Worm (Caenorhabditis elegans) whole organism, L4 larva: ENCODE data around the gene mpst-4.
A peak's percentile ranks its signal among the peaks of the same experiment; 100 is the strongest.

Experiments used
- D1046.2 ChIP-seq: fragments of 200-800 bp; sonication (Bioruptor generic); IDR thresholded peaks from 2 replicates; pipeline ENCODE4 v1.3.6; 2022; ENCODE audit warnings: missing genetic modification characterization, missing compliant biosample characterization
- F10B5.3 ChIP-seq: sonication (generic microtip); optimal IDR thresholded peaks from 2 replicates; lab custom pipeline; 2016; ENCODE audit warnings: mild to moderate bottlenecking, missing genetic modification characterization, missing compliant biosample characterization
- F26F4.8 ChIP-seq: fragments of 200-800 bp; sonication (Bioruptor generic); conservative IDR thresholded peaks from 2 replicates; pipeline ENCODE4 v1.3.6; 2022; ENCODE audit warnings: missing genetic modification characterization, missing compliant biosample characterization
- R02D3.7 ChIP-seq: fragments of 150-350 bp; sonication (generic microtip); optimal IDR thresholded peaks from 3 replicates; lab custom pipeline; 2014; ENCODE audit warnings: missing biosample characterization, missing genetic modification characterization
- Y48G9A.11 ChIP-seq: fragments of 200-800 bp; sonication (Bioruptor generic); IDR thresholded peaks from 2 replicates; pipeline ENCODE4 v1.3.6; 2022; ENCODE audit warnings: missing genetic modification reagents, missing genetic modification characterization, missing compliant biosample characterization
- Y75B8A.6 ChIP-seq: fragments of 200-800 bp; sonication (Bioruptor generic); IDR thresholded peaks from 2 replicates; pipeline ENCODE4 v1.3.6; 2022; ENCODE audit warnings: missing genetic modification reagents, missing genetic modification characterization, missing compliant biosample characterization
- ZK337.2 ChIP-seq: fragments of 200-800 bp; sonication (Bioruptor generic); IDR thresholded peaks from 2 replicates; pipeline ENCODE4 v1.3.6; 2022; ENCODE audit warnings: missing genetic modification reagents, missing genetic modification characterization, missing compliant biosample characterization
- ZK546.5 ChIP-seq, 2 experiments: sonication (generic microtip); optimal IDR thresholded peaks; 2 replicates each; lab custom pipeline; 2017; ENCODE audit warnings: missing biosample characterization in 2 of 2, missing genetic modification characterization in 2 of 2
- arid-1 ChIP-seq: fragments of 200-800 bp; sonication (Bioruptor generic); conservative IDR thresholded peaks from 2 replicates; pipeline ENCODE4 v1.3.6; 2022; ENCODE audit warnings: missing genetic modification reagents, missing genetic modification characterization, missing compliant biosample characterization
- attf-4 ChIP-seq: sonication (generic microtip); optimal IDR thresholded peaks from 3 replicates; lab custom pipeline; 2017; ENCODE audit warnings: missing biosample characterization, missing genetic modification characterization
- ceh-28 ChIP-seq: fragments of 150-350 bp; optimal IDR thresholded peaks from 2 replicates; lab custom pipeline; 2014; ENCODE audit warnings: missing biosample characterization, missing genetic modification reagents, missing genetic modification characterization
- ceh-32 ChIP-seq: sonication (generic microtip); optimal IDR thresholded peaks from 2 replicates; lab custom pipeline; 2016; ENCODE audit warnings: mild to moderate bottlenecking, missing genetic modification characterization, missing compliant biosample characterization; ENCODE audit not compliant: poor library complexity
- daf-12 ChIP-seq: fragments of 150-350 bp; optimal IDR thresholded peaks from 2 replicates; lab custom pipeline; 2014; ENCODE audit warnings: missing biosample characterization, missing genetic modification reagents, missing genetic modification characterization
- daf-19 ChIP-seq: fragments of 200-800 bp; sonication (Bioruptor generic); conservative IDR thresholded peaks from 2 replicates; pipeline ENCODE4 v1.3.6; 2022; ENCODE audit warnings: missing genetic modification characterization, missing compliant biosample characterization
- dmd-6 ChIP-seq: fragments of 200-800 bp; sonication (Bioruptor generic); IDR thresholded peaks from 2 replicates; pipeline ENCODE4 v1.3.6; 2022; ENCODE audit warnings: missing genetic modification reagents, missing genetic modification characterization, missing compliant biosample characterization
- dmd-8 ChIP-seq: fragments of 200-800 bp; sonication (Bioruptor generic); IDR thresholded peaks from 2 replicates; pipeline ENCODE4 v1.3.6; 2022; ENCODE audit warnings: missing genetic modification characterization, missing compliant biosample characterization
- duxl-1 ChIP-seq: sonication (generic microtip); optimal IDR thresholded peaks from 2 replicates; lab custom pipeline; 2016; ENCODE audit warnings: mild to moderate bottlenecking, missing genetic modification characterization, moderate library complexity, missing compliant biosample characterization; ENCODE audit not compliant: poor library complexity
- egl-27 ChIP-seq: sonication (generic microtip); optimal IDR thresholded peaks from 3 replicates; lab custom pipeline; 2017; ENCODE audit warnings: missing biosample characterization, missing genetic modification reagents, missing genetic modification characterization
- gei-8 ChIP-seq: fragments of 200-800 bp; sonication (Bioruptor generic); optimal IDR thresholded peaks from 2 replicates; lab custom pipeline; 2018; ENCODE audit warnings: mild to moderate bottlenecking, missing genetic modification characterization, missing compliant biosample characterization
- hif-1 ChIP-seq, 2 experiments: sonication (generic microtip); optimal IDR thresholded peaks; 2 replicates each; lab custom pipeline; 2016 to 2017; ENCODE audit warnings: missing compliant biosample characterization in 2 of 2, missing genetic modification characterization in 2 of 2, missing genetic modification reagents in 2 of 2, missing genotype in 2 of 2, mild to moderate bottlenecking in 1 of 2
- hmg-1.1 ChIP-seq: fragments of 200-800 bp; sonication (Bioruptor generic); IDR thresholded peaks from 2 replicates; pipeline ENCODE4 v1.3.6; 2022; ENCODE audit warnings: missing genetic modification reagents, missing genetic modification characterization, missing compliant biosample characterization
- lim-7 ChIP-seq: fragments of 200-800 bp; sonication (Bioruptor generic); IDR thresholded peaks from 2 replicates; pipeline ENCODE4 v1.3.6; 2022; ENCODE audit warnings: missing genetic modification characterization, missing compliant biosample characterization
- lin-1 ChIP-seq: fragments of 200-800 bp; sonication (Bioruptor generic); IDR thresholded peaks from 2 replicates; pipeline ENCODE4 v1.3.6; 2022; ENCODE audit warnings: missing genetic modification reagents, missing genetic modification characterization, missing compliant biosample characterization
- lin-39 ChIP-seq: fragments of 150-350 bp; optimal IDR thresholded peaks from 2 replicates; lab custom pipeline; 2014; ENCODE audit warnings: missing biosample characterization, missing genetic modification reagents, missing genetic modification characterization
- madf-5 ChIP-seq, 2 experiments: fragments of 200-800 bp; sonication (Bioruptor generic); IDR thresholded peaks; 2 replicates each; pipeline ENCODE4 v1.3.6; 2022; ENCODE audit warnings: missing compliant biosample characterization in 2 of 2, missing genetic modification characterization in 2 of 2
- madf-9 ChIP-seq: fragments of 200-800 bp; sonication (Bioruptor generic); conservative IDR thresholded peaks from 2 replicates; pipeline ENCODE4 v1.3.6; 2022; ENCODE audit warnings: missing genetic modification reagents, missing genetic modification characterization, missing compliant biosample characterization
- nhr-102 ChIP-seq: sonication (generic microtip); optimal IDR thresholded peaks from 2 replicates; lab custom pipeline; 2016; ENCODE audit warnings: mild to moderate bottlenecking, missing genetic modification characterization, moderate library complexity, missing compliant biosample characterization
- nhr-11 ChIP-seq: fragments of 150-350 bp; optimal IDR thresholded peaks from 2 replicates; lab custom pipeline; 2014; ENCODE audit warnings: missing biosample characterization, missing genetic modification characterization
- nhr-25 ChIP-seq: sonication (generic microtip); optimal IDR thresholded peaks from 2 replicates; lab custom pipeline; 2017; ENCODE audit warnings: missing genetic modification characterization, mild to moderate bottlenecking, missing compliant biosample characterization, antibody characterized with exemption, moderate library complexity, borderline replicate concordance; ENCODE audit not compliant: insufficient read depth
- nhr-41 ChIP-seq: fragments of 200-800 bp; sonication (Bioruptor generic); IDR thresholded peaks from 2 replicates; pipeline ENCODE4 v1.3.6; 2022; ENCODE audit warnings: missing genetic modification reagents, missing genetic modification characterization, missing compliant biosample characterization
- php-3 ChIP-seq: fragments of 200-800 bp; sonication (Bioruptor generic); IDR thresholded peaks from 2 replicates; pipeline ENCODE4 v1.3.6; 2022; ENCODE audit warnings: missing genetic modification reagents, missing genetic modification characterization, missing compliant biosample characterization
- pqm-1 ChIP-seq: sonication (generic microtip); optimal IDR thresholded peaks from 2 replicates; lab custom pipeline; 2017; ENCODE audit warnings: missing biosample characterization, missing genetic modification characterization
- saeg-2 ChIP-seq: fragments of 200-800 bp; sonication (Bioruptor generic); IDR thresholded peaks from 2 replicates; pipeline ENCODE4 v1.3.6; 2022; ENCODE audit warnings: missing genetic modification reagents, missing genetic modification characterization, missing compliant biosample characterization
- sdz-12 ChIP-seq: fragments of 200-800 bp; sonication (Bioruptor generic); optimal IDR thresholded peaks from 2 replicates; lab custom pipeline; 2018; ENCODE audit warnings: mild to moderate bottlenecking, missing genetic modification characterization, missing compliant biosample characterization
- set-16 ChIP-seq: fragments of 200-800 bp; sonication (Bioruptor generic); IDR thresholded peaks from 2 replicates; pipeline ENCODE4 v1.3.6; 2022; ENCODE audit warnings: missing genetic modification reagents, missing genetic modification characterization, missing compliant biosample characterization
- snpc-1.2 ChIP-seq: fragments of 200-800 bp; sonication (Bioruptor generic); IDR thresholded peaks from 2 replicates; pipeline ENCODE4 v1.3.6; 2022; ENCODE audit warnings: missing genetic modification reagents, missing genetic modification characterization, missing compliant biosample characterization
- snpc-4 ChIP-seq: fragments of 150-350 bp; optimal IDR thresholded peaks from 2 replicates; lab custom pipeline; 2014; ENCODE audit warnings: missing biosample characterization, missing genetic modification characterization
- tag-97 ChIP-seq: fragments of 200-800 bp; sonication (Bioruptor generic); IDR thresholded peaks from 2 replicates; pipeline ENCODE4 v1.3.6; 2022; ENCODE audit warnings: missing genetic modification characterization, missing compliant biosample characterization
- unc-130 ChIP-seq: sonication (generic microtip); optimal IDR thresholded peaks from 2 replicates; lab custom pipeline; 2016; ENCODE audit warnings: missing genetic modification reagents, missing genetic modification characterization, missing compliant biosample characterization
- unc-39 ChIP-seq: sonication (generic microtip); optimal IDR thresholded peaks from 2 replicates; lab custom pipeline; 2017; ENCODE audit warnings: missing biosample characterization, missing genetic modification characterization
- unc-62 ChIP-seq, 3 experiments: fragments of 150-350 bp in 1 of 3; sonication (generic microtip); optimal IDR thresholded peaks in 2 of 3; peaks in 1 of 3; 1 replicate in 1 of 3; 2 replicates in 2 of 3; lab custom pipeline; 2014 to 2017; ENCODE audit warnings: missing biosample characterization in 3 of 3, missing genetic modification characterization in 3 of 3, missing genetic modification reagents in 3 of 3, missing genotype in 1 of 3
- zfp-2 ChIP-seq: sonication (generic microtip); optimal IDR thresholded peaks from 2 replicates; lab custom pipeline; 2016; ENCODE audit warnings: mild to moderate bottlenecking, missing genetic modification characterization, missing compliant biosample characterization

mpst-4 gene

DNA sequence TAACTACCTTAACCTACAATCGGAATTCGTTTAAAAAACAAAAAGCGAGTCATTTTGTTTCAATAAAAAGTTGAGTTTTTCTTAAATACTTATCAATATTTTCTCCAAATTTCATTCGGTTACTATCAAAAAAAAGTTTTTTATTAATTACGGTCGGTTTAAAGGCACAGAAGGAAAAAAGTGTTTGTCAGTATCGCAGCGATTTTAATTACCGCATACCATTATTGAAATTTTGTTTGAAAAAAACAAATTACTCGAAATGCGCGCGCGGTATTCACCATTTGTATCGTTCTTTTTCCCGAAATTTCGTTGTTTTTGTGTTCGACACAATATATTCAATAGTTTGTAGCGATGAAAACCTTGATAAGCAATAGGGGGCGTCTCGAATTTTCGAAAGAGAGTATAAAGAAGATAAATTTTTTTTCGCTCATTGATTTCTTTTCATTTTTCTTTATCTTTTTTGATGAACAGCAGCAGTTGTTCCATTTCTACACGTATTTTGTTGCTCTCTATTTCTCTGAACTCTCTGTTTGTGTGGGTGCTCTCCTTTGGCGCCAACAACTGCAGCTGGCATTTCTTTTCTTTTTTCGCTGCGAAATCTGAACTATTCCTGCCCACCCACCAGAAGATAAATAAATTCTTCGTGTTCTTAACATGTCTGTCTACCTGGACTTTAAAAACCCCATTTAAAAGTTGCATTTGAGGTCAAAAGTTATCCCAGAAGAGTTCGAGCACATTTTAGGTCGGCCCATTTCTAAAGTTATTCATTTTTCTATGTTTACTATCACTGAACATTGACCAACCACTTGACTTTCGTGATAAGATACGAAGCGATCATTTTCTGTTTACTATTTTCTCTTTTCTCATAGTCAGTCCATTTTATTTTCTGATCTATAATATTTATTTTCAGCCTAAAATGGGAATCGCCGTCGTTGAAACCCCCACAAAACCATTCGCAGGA is 25.6 kb upstream of the mpst-4 start, which contains the start of gene pgm-1 (continued):
- no peak for TF ChIP-seq madf-9
- TF ChIP-seq lim-7 (GFP tag; lab: Robert Waterston, UW) = no peak
- TF ChIP-seq tag-97 = no peak
- no peak for TF ChIP-seq dmd-6 (GFP tag; lab: Robert Waterston, UW)
- TF ChIP-seq zfp-2 (tag; lab: Kevin White, UChicago) = no peak
- peak; percentile 61 for TF ChIP-seq nhr-11
- no peak for TF ChIP-seq snpc-1.2 (GFP tag; lab: Robert Waterston, UW)
- no peak for TF ChIP-seq arid-1
- no peak for TF ChIP-seq daf-19
- no peak for TF ChIP-seq ceh-28
- no peak for TF ChIP-seq ZK546.5 (tag; optimal IDR thresholded peaks at IDR 0.05; lab: Kevin White, UChicago)
- TF ChIP-seq attf-4 (tag; lab: Kevin White, UChicago) = no peak
- no peak for TF ChIP-seq dmd-8 (GFP tag; lab: Robert Waterston, UW)
- TF ChIP-seq ceh-32 (tag; lab: Kevin White, UChicago) = no peak
- TF ChIP-seq nhr-102 (tag; lab: Kevin White, UChicago) = no peak
- TF ChIP-seq egl-27 (tag; lab: Kevin White, UChicago) = no peak
- no peak for TF ChIP-seq F10B5.3 (tag; lab: Kevin White, UChicago)
- no peak for TF ChIP-seq snpc-4 (tag; lab: Kevin White, UChicago)
- no peak for TF ChIP-seq D1046.2 (GFP tag; lab: Robert Waterston, UW)
- TF ChIP-seq hif-1 (tag; optimal IDR thresholded peaks at IDR 0.05; lab: Kevin White, UChicago) = peak in 1 of 2 experiments; percentile 72
- no peak for TF ChIP-seq F26F4.8 (GFP tag; lab: Robert Waterston, UW)
- TF ChIP-seq madf-5 (GFP tag; IDR thresholded peaks at IDR 0.05; lab: Robert Waterston, UW) = no peak
- TF ChIP-seq Y48G9A.11 (GFP tag; lab: Robert Waterston, UW) = no peak
- no peak for TF ChIP-seq unc-130 (GFP tag; lab: Kevin White, UChicago)
- TF ChIP-seq hmg-1.1 (GFP tag; lab: Robert Waterston, UW) = peak; percentile 57; the same call in 1 of the 2 replicates
- no peak for TF ChIP-seq daf-12
- TF ChIP-seq saeg-2 (GFP tag; lab: Robert Waterston, UW) = no peak
- no peak for TF ChIP-seq nhr-41

DNA sequence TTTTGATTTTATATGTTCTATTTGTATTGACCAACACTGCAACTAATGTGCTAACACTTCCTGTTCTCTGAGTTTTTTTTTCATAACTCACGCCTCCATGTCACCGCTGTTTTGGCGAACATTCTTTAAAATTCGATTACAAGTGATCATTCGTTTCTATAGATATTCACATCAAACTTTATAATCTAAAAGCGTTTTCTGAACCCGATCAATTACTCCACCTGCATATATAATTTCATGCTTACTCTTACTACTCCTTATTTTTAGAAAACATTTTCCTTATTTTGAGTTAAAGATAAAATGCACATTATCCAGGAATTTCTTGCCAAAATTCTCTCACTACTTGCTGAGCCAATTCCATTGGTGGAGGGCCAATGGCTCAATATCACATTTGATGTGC is 22.7 kb upstream of the mpst-4 start, which contains the start of gene R05F9.7:
Gene R05F9.7 (plus strand): TSS at position 301 of the 400 bp plus-strand sequence.
- TF ChIP-seq ceh-28 (no peak), ZK337.2 (no peak), ceh-32 (tag; lab: Kevin White, UChicago) (no peak), unc-39 (tag; lab: Kevin White, UChicago) (no peak), lin-1 (GFP tag; lab: Robert Waterston, UW) (no peak), R02D3.7 (tag; lab: Kevin White, UChicago) (no peak), sdz-12 (GFP tag; lab: Kevin White, UChicago) (no peak), pqm-1 (tag; lab: Kevin White, UChicago) (no peak), lin-39 (tag; lab: Kevin White, UChicago) (no peak), daf-12 (no peak), php-3 (GFP tag; lab: Robert Waterston, UW) (no peak), unc-62 (GFP tag; optimal IDR thresholded peaks at IDR 0.05 in 1 of 2; lab: Kevin White, UChicago) (no peak), unc-62 (tag; optimal IDR thresholded peaks at IDR 0.05; lab: Kevin White, UChicago) (no peak), set-16 (GFP tag; lab: Robert Waterston, UW) (no peak), duxl-1 (tag; lab: Kevin White, UChicago) (no peak), gei-8 (GFP tag; lab: Kevin White, UChicago) (no peak), tag-97 (no peak), nhr-25 (tag; lab: Kevin White, UChicago) (no peak), Y75B8A.6 (GFP tag; lab: Robert Waterston, UW) (no peak)
